Worm (Caenorhabditis elegans) whole organism, young adult: Measurements from ENCODE around the gene F49E12.12.

Experiments used
- ama-1 ChIP-seq, 3 experiments: fragments of 150-350 bp in 1 of 3; sonication (generic microtip) in 2 of 3; optimal IDR thresholded peaks; 2 replicates each; lab custom pipeline; 2014 to 2018; ENCODE audit warnings: missing biosample characterization in 2 of 3, missing genetic modification characterization in 2 of 3, missing genetic modification reagents in 2 of 3
- madf-10 ChIP-seq: sonication (generic microtip); optimal IDR thresholded peaks from 2 replicates; lab custom pipeline; 2016; ENCODE audit warnings: mild to moderate bottlenecking, missing genetic modification characterization, missing compliant biosample characterization
- rcor-1 ChIP-seq: fragments of 200-800 bp; sonication (Bioruptor generic); IDR thresholded peaks from 2 replicates; pipeline ENCODE4 v1.3.6; 2022; ENCODE audit warnings: missing genetic modification reagents, missing genetic modification characterization, missing compliant biosample characterization
- unc-62 ChIP-seq: fragments of 150-350 bp; optimal IDR thresholded peaks from 2 replicates; lab custom pipeline; 2014; ENCODE audit warnings: missing biosample characterization, missing genetic modification reagents, missing genetic modification characterization

- TF ChIP-seq ama-1 (optimal IDR thresholded peaks at IDR 0.05; lab: Kevin White, UChicago) (no peak), ama-1 (GFP tag; optimal IDR thresholded peaks at IDR 0.05; lab: Kevin White, UChicago) (no peak), rcor-1 (GFP tag; lab: Robert Waterston, UW) (no peak), madf-10 (tag; lab: Kevin White, UChicago) (no peak), unc-62 (GFP tag; lab: Kevin White, UChicago) (no peak)
Observed at ce11 chrII:8384344-8384743, 3.0 kb downstream of the F49E12.12 start.
